Fruit fly (Drosophila melanogaster): Measurements from ENCODE around the gene Eaf6.

The Eaf6 gene

dm6 chr3L:5630608-5631080 lies 22.5 kb upstream of the Eaf6 start, which contains the start of gene Blimp-1 (continued):
- TF ChIP-seq CG10431 (GFP tag; optimal IDR thresholded peaks at IDR 0.05) (no peak), cas (GFP tag; IDR thresholded peaks at IDR 0.05) (no peak), lilli (GFP tag; optimal IDR thresholded peaks at IDR 0.05) (no peak), CG7556 (GFP tag; optimal IDR thresholded peaks at IDR 0.05) (no peak), CG2120 (GFP tag; optimal IDR thresholded peaks at IDR 0.05) (no peak), CG10959 (GFP tag; IDR thresholded peaks at IDR 0.05) (no peak), CG16815 (GFP tag; optimal IDR thresholded peaks at IDR 0.05) (no peak), Hsf (GFP tag; optimal IDR thresholded peaks at IDR 0.05) (no peak), al (GFP tag; IDR thresholded peaks at IDR 0.05) (no peak), ap (GFP tag; IDR thresholded peaks at IDR 0.05) (no peak), CG8478 (optimal IDR thresholded peaks at IDR 0.05) (peak; percentile 83), CG1233 (GFP tag; optimal IDR thresholded peaks at IDR 0.05) (no peak), ftz-f1 (GFP tag; optimal IDR thresholded peaks at IDR 0.05) (no peak), CG12071 (GFP tag; optimal IDR thresholded peaks at IDR 0.05) (no peak), pros (GFP tag; optimal IDR thresholded peaks at IDR 0.05) (no peak), kni (GFP tag; optimal IDR thresholded peaks at IDR 0.05) (peak; percentile 44), fu2 (GFP tag; optimal IDR thresholded peaks at IDR 0.05) (no peak), Mrtf (GFP tag; IDR thresholded peaks at IDR 0.05) (no peak), psq (GFP tag; optimal IDR thresholded peaks at IDR 0.05) (no peak), CG3726 (GFP tag; IDR thresholded peaks at IDR 0.05) (no peak), en (GFP tag; optimal IDR thresholded peaks at IDR 0.05) (no peak), HLH4C (GFP tag; IDR thresholded peaks at IDR 0.05; ENCODE audit: partially characterized antibody) (no peak), disco-r (GFP tag; optimal IDR thresholded peaks at IDR 0.05) (no peak), exex (tag; optimal IDR thresholded peaks at IDR 0.05) (no peak), Bdp1 (GFP tag; optimal IDR thresholded peaks at IDR 0.05) (no peak), row (GFP tag; IDR thresholded peaks at IDR 0.05) (no peak), Jarid2 (GFP tag; optimal IDR thresholded peaks at IDR 0.05) (peak; percentile 58), CG8388 (GFP tag; optimal IDR thresholded peaks at IDR 0.05) (no peak), phol (tag; optimal IDR thresholded peaks at IDR 0.05) (no peak), CG32532 (GFP tag; IDR thresholded peaks at IDR 0.05) (peak; percentile 51), gsb-n (tag; optimal IDR thresholded peaks at IDR 0.05) (no peak), CG8089 (GFP tag; optimal IDR thresholded peaks at IDR 0.05) (no peak), vnd (GFP tag; IDR thresholded peaks at IDR 0.05; ENCODE audit: partially characterized antibody) (no peak), H15 (GFP tag; IDR thresholded peaks at IDR 0.05) (no peak), CG43689 (GFP tag; IDR thresholded peaks at IDR 0.05) (no peak), pan (optimal IDR thresholded peaks at IDR 0.05) (no peak), pan (GFP tag; optimal IDR thresholded peaks at IDR 0.05 in 1 of 2, IDR thresholded peaks at IDR 0.05 in 1 of 2) (no peak), her (GFP tag; optimal IDR thresholded peaks at IDR 0.05) (no peak), Tbp (GFP tag; optimal IDR thresholded peaks at IDR 0.05) (no peak), jumu (GFP tag; optimal IDR thresholded peaks at IDR 0.05) (no peak), CG18599 (GFP tag; optimal IDR thresholded peaks at IDR 0.05) (no peak), CG9932 (GFP tag; IDR thresholded peaks at IDR 0.05) (no peak), CG1529 (GFP tag; optimal IDR thresholded peaks at IDR 0.05) (no peak), ci (GFP tag; IDR thresholded peaks at IDR 0.05) (no peak), CG17361 (GFP tag; IDR thresholded peaks at IDR 0.05) (no peak), Adf1 (GFP tag; IDR thresholded peaks at IDR 0.05) (peak; percentile 71), CG1832 (GFP tag; optimal IDR thresholded peaks at IDR 0.05) (peak; percentile 81), CG9797 (GFP tag; optimal IDR thresholded peaks at IDR 0.05) (no peak), CG18764 (GFP tag; optimal IDR thresholded peaks at IDR 0.05) (no peak), sqz (GFP tag; optimal IDR thresholded peaks at IDR 0.05) (peak; percentile 13), Ptx1 (GFP tag; IDR thresholded peaks at IDR 0.05) (no peak), lov (optimal IDR thresholded peaks at IDR 0.05) (no peak), lov (GFP tag; IDR thresholded peaks at IDR 0.05) (0 out of 3 replicates have a peak, but pooled peaks have one; percentile 10), Ets97D (GFP tag; optimal IDR thresholded peaks at IDR 0.05) (no peak)
